Worm (Caenorhabditis elegans): ENCODE measurements around the gene skr-17.

- TF ChIP-seq ama-1 (optimal IDR thresholded peaks at IDR 0.05) (no peak), ceh-82 (tag; optimal IDR thresholded peaks at IDR 0.05) (no peak), ztf-4 (tag; optimal IDR thresholded peaks at IDR 0.05) (no peak), nhr-237 (tag; optimal IDR thresholded peaks at IDR 0.05) (no peak), nhr-11 (tag; optimal IDR thresholded peaks at IDR 0.05) (no peak), nhr-77 (tag; optimal IDR thresholded peaks at IDR 0.05) (no peak)
Observed at ce11 chrII:7812332-7812731, 29.0 kb downstream of the skr-17 start.

Measured in whole organism, L2 larva.